Worm (Caenorhabditis elegans): Measurements from ENCODE around the gene Y56A3A.30.
A peak's percentile ranks its signal among the peaks of the same experiment; 100 is the strongest.

ce11 chrIII:11931960-11932359, 46.9 kb downstream of the Y56A3A.30 start:
- TF ChIP-seq ztf-23 (GFP tag; IDR thresholded peaks at IDR 0.05): no peak
- TF ChIP-seq klf-2 (GFP tag; conservative IDR thresholded peaks at IDR 0.05): peak; percentile 52; the same call in 1 of the 2 replicates
- TF ChIP-seq cog-1 (tag; optimal IDR thresholded peaks at IDR 0.05): no peak
- TF ChIP-seq flt-1 (GFP tag; IDR thresholded peaks at IDR 0.05): no peak
- TF ChIP-seq ref-1 (GFP tag; conservative IDR thresholded peaks at IDR 0.05): peak; percentile 42; the same call in 1 of the 2 replicates
- TF ChIP-seq T22C8.4 (GFP tag; IDR thresholded peaks at IDR 0.05): no peak
- no peak for TF ChIP-seq ztf-29 (GFP tag; IDR thresholded peaks at IDR 0.05)
- no peak for TF ChIP-seq tab-1 (GFP tag; IDR thresholded peaks at IDR 0.05)

Data from whole organism, midembryonic.